Fruit fly (Drosophila melanogaster): ENCODE results near the gene IFT43.

IFT43 gene

dm6 chr2L:12718437-12719376, 23.9 kb upstream of the IFT43 start, which contains the start of gene MRP:
Gene MRP, plus strand, starts transcription at chr2L:12719045.
- TF ChIP-seq Mnt (GFP tag; optimal IDR thresholded peaks at IDR 0.05) (peak; percentile 36), Clk (GFP tag; optimal IDR thresholded peaks at IDR 0.05) (no peak), CG14711 (tag; optimal IDR thresholded peaks at IDR 0.05) (no peak), CG7045 (GFP tag; optimal IDR thresholded peaks at IDR 0.05) (peak; percentile 39), bab1 (GFP tag; optimal IDR thresholded peaks at IDR 0.05) (peak; percentile 6), cic (GFP tag; optimal IDR thresholded peaks at IDR 0.05) (peak; percentile 19), tj (GFP tag; optimal IDR thresholded peaks at IDR 0.05) (peak; percentile 17), CG33017 (tag; optimal IDR thresholded peaks at IDR 0.05) (peak; percentile 19)

dm6 chr2L:12712852-12713251, 18.1 kb upstream of the IFT43 start, which contains the start of gene CG5787:
Gene CG5787, minus strand, starts transcription at chr2L:12712952.
- no peak for TF ChIP-seq toe (GFP tag; optimal IDR thresholded peaks at IDR 0.05)
- TF ChIP-seq CG7101 (tag; optimal IDR thresholded peaks at IDR 0.05): no peak
- no peak for TF ChIP-seq CG5204 (GFP tag; optimal IDR thresholded peaks at IDR 0.05)
- TF ChIP-seq Mnt (GFP tag; optimal IDR thresholded peaks at IDR 0.05): no peak
- no peak for TF ChIP-seq kay (GFP tag; ENCODE audit: borderline replicate concordance)
- TF ChIP-seq CG12768 (GFP tag; optimal IDR thresholded peaks at IDR 0.05): no peak
- TF ChIP-seq bab1 (GFP tag; optimal IDR thresholded peaks at IDR 0.05): no peak

dm6 chr2L:12712255-12712654, 17.5 kb upstream of the IFT43 start:
- TF ChIP-seq CG7045 (GFP tag; optimal IDR thresholded peaks at IDR 0.05) (no peak), CG14711 (tag; optimal IDR thresholded peaks at IDR 0.05) (peak; percentile 42)

dm6 chr2L:12708576-12708975, 13.8 kb upstream of the IFT43 start:
- TF ChIP-seq CG11617 (GFP tag; optimal IDR thresholded peaks at IDR 0.05) (no peak), Clk (GFP tag; optimal IDR thresholded peaks at IDR 0.05) (no peak), cnc (optimal IDR thresholded peaks at IDR 0.05) (no peak), kay (GFP tag; ENCODE audit: borderline replicate concordance) (no peak), CG5204 (GFP tag; optimal IDR thresholded peaks at IDR 0.05) (no peak), CG1620 (GFP tag; optimal IDR thresholded peaks at IDR 0.05) (no peak), ovo (GFP tag; optimal IDR thresholded peaks at IDR 0.05) (no peak), bab1 (GFP tag; optimal IDR thresholded peaks at IDR 0.05) (no peak), pad (GFP tag; optimal IDR thresholded peaks at IDR 0.05) (no peak), CG33017 (tag; optimal IDR thresholded peaks at IDR 0.05) (no peak), Crg-1 (GFP tag; optimal IDR thresholded peaks at IDR 0.05) (no peak), Mnt (GFP tag; optimal IDR thresholded peaks at IDR 0.05) (no peak), Hr96 (GFP tag; optimal IDR thresholded peaks at IDR 0.05) (no peak), cic (GFP tag; optimal IDR thresholded peaks at IDR 0.05) (no peak), CG7101 (tag; optimal IDR thresholded peaks at IDR 0.05) (no peak), CG7045 (GFP tag; optimal IDR thresholded peaks at IDR 0.05) (no peak), CG14711 (tag; optimal IDR thresholded peaks at IDR 0.05) (no peak), toe (GFP tag; optimal IDR thresholded peaks at IDR 0.05) (no peak), CG12768 (GFP tag; optimal IDR thresholded peaks at IDR 0.05) (no peak), tj (GFP tag; optimal IDR thresholded peaks at IDR 0.05) (no peak)

- TF ChIP-seq Crg-1 (GFP tag; optimal IDR thresholded peaks at IDR 0.05) (no peak), CG14711 (tag; optimal IDR thresholded peaks at IDR 0.05) (peak; percentile 20), bab1 (GFP tag; optimal IDR thresholded peaks at IDR 0.05) (peak; percentile 24)
Measured at dm6 chr2L:12707540-12707939, 12.8 kb upstream of the IFT43 start, which contains the start of the genes CG6180 and CG15484. Gene CG6180, plus strand, starts transcription at chr2L:12707661. Gene CG15484, minus strand, starts transcription at chr2L:12707711.

- TF ChIP-seq cic (GFP tag; optimal IDR thresholded peaks at IDR 0.05) (no peak), Mnt (GFP tag; optimal IDR thresholded peaks at IDR 0.05) (no peak)
Measured at dm6 chr2L:12705376-12705775, 10.6 kb upstream of the IFT43 start.

dm6 chr2L:12704418-12704920, 9.7 kb upstream of the IFT43 start, which contains the start of the genes CG5776 and spict:
Gene CG5776, minus strand, starts transcription at chr2L:12704451.
Gene spict, plus strand, starts transcription at chr2L:12704725.
- TF ChIP-seq toe (GFP tag; optimal IDR thresholded peaks at IDR 0.05) (peak; percentile 41), pad (GFP tag; optimal IDR thresholded peaks at IDR 0.05) (peak; percentile 56), CG1620 (GFP tag; optimal IDR thresholded peaks at IDR 0.05) (peak; percentile 68), ovo (GFP tag; optimal IDR thresholded peaks at IDR 0.05) (peak; percentile 25), cic (GFP tag; optimal IDR thresholded peaks at IDR 0.05) (no peak), Clk (GFP tag; optimal IDR thresholded peaks at IDR 0.05) (peak; percentile 20), CG7045 (GFP tag; optimal IDR thresholded peaks at IDR 0.05) (peak; percentile 59), CG33017 (tag; optimal IDR thresholded peaks at IDR 0.05) (peak; percentile 72), CG7101 (tag; optimal IDR thresholded peaks at IDR 0.05) (peak; percentile 79), bab1 (GFP tag; optimal IDR thresholded peaks at IDR 0.05) (peak; percentile 77), Mnt (GFP tag; optimal IDR thresholded peaks at IDR 0.05) (peak; percentile 80), CG5204 (GFP tag; optimal IDR thresholded peaks at IDR 0.05) (no peak), tj (GFP tag; optimal IDR thresholded peaks at IDR 0.05) (peak; percentile 25), CG12768 (GFP tag; optimal IDR thresholded peaks at IDR 0.05) (peak; percentile 58), Hr96 (GFP tag; optimal IDR thresholded peaks at IDR 0.05) (peak; percentile 18), CG11617 (GFP tag; optimal IDR thresholded peaks at IDR 0.05) (peak; percentile 72), Crg-1 (GFP tag; optimal IDR thresholded peaks at IDR 0.05) (peak; percentile 44), kay (GFP tag; ENCODE audit: borderline replicate concordance) (no peak), CG14711 (tag; optimal IDR thresholded peaks at IDR 0.05) (peak; percentile 64), cnc (optimal IDR thresholded peaks at IDR 0.05) (no peak)

All from whole organism, adult.